Fruit fly (Drosophila melanogaster): ENCODE measurements around the gene eEF2.

Gene eEF2

DNA sequence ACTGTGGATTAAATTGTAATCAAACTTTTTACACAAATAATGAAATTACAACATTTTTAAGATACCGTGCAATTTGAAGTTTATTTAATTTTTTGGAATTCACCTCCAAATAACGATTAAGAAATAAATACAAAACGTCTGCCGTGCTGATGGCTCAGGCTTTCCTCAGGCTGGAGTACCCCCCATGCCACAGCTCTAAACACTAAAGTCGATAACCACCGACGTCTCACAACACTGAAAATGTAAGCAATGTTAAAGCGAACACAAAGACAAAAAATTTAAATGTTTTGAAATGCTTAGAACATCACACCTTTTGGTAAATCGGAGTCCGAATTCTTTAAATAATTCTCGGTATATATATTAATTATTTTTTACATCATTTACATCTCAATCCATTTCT lies 24.5 kb downstream of the eEF2 start (continued):
- TF ChIP-seq sob (GFP tag; IDR thresholded peaks at IDR 0.05) (peak; percentile 82), btn (GFP tag; optimal IDR thresholded peaks at IDR 0.05) (peak; percentile 14), CG2712 (tag; optimal IDR thresholded peaks at IDR 0.05) (peak; percentile 68), twi (tag; optimal IDR thresholded peaks at IDR 0.05) (peak; percentile 18), CG17186 (GFP tag; optimal IDR thresholded peaks at IDR 0.05) (no peak), CG1529 (GFP tag; optimal IDR thresholded peaks at IDR 0.05) (peak; percentile 22), pzg (GFP tag; optimal IDR thresholded peaks at IDR 0.05) (peak; percentile 57), insv (GFP tag; optimal IDR thresholded peaks at IDR 0.05) (no peak), knrl (GFP tag; IDR thresholded peaks at IDR 0.05; ENCODE audit: partially characterized antibody) (peak; percentile 44; the same call in 2 of the 3 replicates), Meics (GFP tag; optimal IDR thresholded peaks at IDR 0.05) (peak; percentile 69), eyg (GFP tag; optimal IDR thresholded peaks at IDR 0.05) (peak; percentile 61), stwl (tag; optimal IDR thresholded peaks at IDR 0.05) (peak; percentile 85), her (GFP tag; optimal IDR thresholded peaks at IDR 0.05) (peak; percentile 46), NfI (GFP tag; optimal IDR thresholded peaks at IDR 0.05) (peak; percentile 61), fd3F (GFP tag; optimal IDR thresholded peaks at IDR 0.05) (peak; percentile 23), cas (GFP tag; IDR thresholded peaks at IDR 0.05) (peak; percentile 42; the same call in 1 of the 2 replicates), CG17361 (GFP tag; IDR thresholded peaks at IDR 0.05) (peak; percentile 61; the same call in 2 of the 3 replicates), pho (GFP tag; optimal IDR thresholded peaks at IDR 0.05) (peak; percentile 60), CG12236 (GFP tag; optimal IDR thresholded peaks at IDR 0.05) (peak; percentile 27), lola (GFP tag; optimal IDR thresholded peaks at IDR 0.05) (peak in 1 of 3 experiments; percentile 23), CG7556 (GFP tag; optimal IDR thresholded peaks at IDR 0.05) (no peak), Fer1 (GFP tag; optimal IDR thresholded peaks at IDR 0.05) (peak; percentile 58), Dip3 (GFP tag; optimal IDR thresholded peaks at IDR 0.05) (peak; percentile 57), CG10267 (tag; optimal IDR thresholded peaks at IDR 0.05) (peak; percentile 89), CG11696 (GFP tag; IDR thresholded peaks at IDR 0.05) (peak; percentile 36; the same call in 1 of the 2 replicates), CG8944 (GFP tag; optimal IDR thresholded peaks at IDR 0.05) (peak; percentile 74), CG32767 (GFP tag; IDR thresholded peaks at IDR 0.05) (peak; percentile 43; the same call in 1 of the 2 replicates), Hr3 (GFP tag; optimal IDR thresholded peaks at IDR 0.05) (peak; percentile 61), CG3065 (GFP tag; optimal IDR thresholded peaks at IDR 0.05) (no peak), CG5245 (GFP tag; optimal IDR thresholded peaks at IDR 0.05) (peak; percentile 65), CG8290 (GFP tag; optimal IDR thresholded peaks at IDR 0.05) (peak; percentile 76), CG8290 (tag; optimal IDR thresholded peaks at IDR 0.05) (peak; percentile 75 to 76), CG12219 (GFP tag; optimal IDR thresholded peaks at IDR 0.05) (peak; percentile 24), CG4617 (GFP tag; optimal IDR thresholded peaks at IDR 0.05; ENCODE audit: borderline replicate concordance) (peak; percentile 38), CG10979 (tag; optimal IDR thresholded peaks at IDR 0.05) (peak; percentile 27), chif (GFP tag; optimal IDR thresholded peaks at IDR 0.05) (peak; percentile 41 to 61), dimm (GFP tag; IDR thresholded peaks at IDR 0.05) (peak; percentile 14; the same call in 1 of the 2 replicates), CG17802 (tag; optimal IDR thresholded peaks at IDR 0.05) (peak; percentile 85), Mrtf (GFP tag; IDR thresholded peaks at IDR 0.05) (peak; percentile 72; the same call in 2 of the 3 replicates), Dp (GFP tag; optimal IDR thresholded peaks at IDR 0.05) (peak; percentile 65), Lpt (GFP tag; optimal IDR thresholded peaks at IDR 0.05) (no peak), grn (GFP tag; optimal IDR thresholded peaks at IDR 0.05) (no peak), CG8089 (GFP tag; optimal IDR thresholded peaks at IDR 0.05) (peak; percentile 64), Dll (GFP tag; IDR thresholded peaks at IDR 0.05; ENCODE audit: partially characterized antibody) (peak; percentile 39; the same call in 1 of the 4 replicates), Doc3 (GFP tag; IDR thresholded peaks at IDR 0.05; ENCODE audit: partially characterized antibody) (peak; percentile 48; the same call in 1 of the 3 replicates), Aef1 (GFP tag; IDR thresholded peaks at IDR 0.05) (no peak; the same call in 2 of the 3 replicates), B-H1 (GFP tag; IDR thresholded peaks at IDR 0.05) (peak; percentile 24; the same call in 1 of the 3 replicates), CG11398 (GFP tag; optimal IDR thresholded peaks at IDR 0.05) (peak; percentile 13), Trl (optimal IDR thresholded peaks at IDR 0.05) (no peak), Trl (GFP tag; optimal IDR thresholded peaks at IDR 0.05) (peak; percentile 43), sens (GFP tag) (peak; percentile 85)

Measured in whole organism, embryonic.